Worm (Caenorhabditis elegans): ENCODE data around the gene erl-1.

ce11 chrIV:12282157-12282789 is 5.5 kb upstream of the erl-1 start, which contains the start of the genes C42C1.12 and C42C1.19:
- no peak for TF ChIP-seq nfya-1 (tag; optimal IDR thresholded peaks at IDR 0.05; ENCODE audit: insufficient read depth)
- TF ChIP-seq elt-1 (tag; optimal IDR thresholded peaks at IDR 0.05) = no peak
- TF ChIP-seq nhr-77 (tag; optimal IDR thresholded peaks at IDR 0.05) = no peak
- no peak for TF ChIP-seq ama-1 (optimal IDR thresholded peaks at IDR 0.05)
- TF ChIP-seq fkh-10 (GFP tag; optimal IDR thresholded peaks at IDR 0.05) = no peak
- no peak for TF ChIP-seq ceh-9 (tag; optimal IDR thresholded peaks at IDR 0.05)
- no peak for TF ChIP-seq zag-1 (tag; optimal IDR thresholded peaks at IDR 0.05)
- no peak for TF ChIP-seq nhr-25 (tag; optimal IDR thresholded peaks at IDR 0.05)
- TF ChIP-seq eor-1 (tag; optimal IDR thresholded peaks at IDR 0.05) = no peak
- no peak for TF ChIP-seq R02D3.7 (tag; optimal IDR thresholded peaks at IDR 0.05)
- no peak for TF ChIP-seq unc-62 (GFP tag; optimal IDR thresholded peaks at IDR 0.05)
- TF ChIP-seq ZK546.5 (tag; optimal IDR thresholded peaks at IDR 0.05) = no peak

All from whole organism, L3 larva.